Worm (Caenorhabditis elegans) whole organism, young adult: Measurements from ENCODE around the gene ubq-2.

ENCODE experiments used
- B0336.3 ChIP-seq: fragments of 200-800 bp; sonication (Bioruptor generic); IDR thresholded peaks from 2 replicates; pipeline ENCODE4 v1.3.6; 2022; ENCODE audit warnings: missing genetic modification characterization, missing compliant biosample characterization
- F10E7.11 ChIP-seq: sonication (generic microtip); optimal IDR thresholded peaks from 2 replicates; lab custom pipeline; 2017; ENCODE audit warnings: mild to moderate bottlenecking, missing genetic modification characterization, moderate library complexity, missing compliant biosample characterization
- F57A8.1 ChIP-seq: fragments of 200-800 bp; sonication (Bioruptor generic); optimal IDR thresholded peaks from 2 replicates; lab custom pipeline; 2018; ENCODE audit warnings: mild to moderate bottlenecking, missing genetic modification characterization, moderate library complexity, missing compliant biosample characterization
- ama-1 ChIP-seq, 3 experiments: fragments of 150-350 bp in 1 of 3; sonication (generic microtip) in 2 of 3; optimal IDR thresholded peaks; 2 replicates each; lab custom pipeline; 2014 to 2018; ENCODE audit warnings: missing biosample characterization in 2 of 3, missing genetic modification characterization in 2 of 3, missing genetic modification reagents in 2 of 3
- ceh-27 ChIP-seq: fragments of 200-800 bp; sonication (Bioruptor generic); optimal IDR thresholded peaks from 2 replicates; lab custom pipeline; 2018; ENCODE audit warnings: mild to moderate bottlenecking, missing genetic modification characterization, moderate library complexity, missing compliant biosample characterization
- dpff-1 ChIP-seq: sonication (generic microtip); optimal IDR thresholded peaks from 2 replicates; lab custom pipeline; 2017; ENCODE audit warnings: mild to moderate bottlenecking, missing genetic modification characterization, missing compliant biosample characterization
- ets-4 ChIP-seq: fragments of 200-800 bp; sonication (Bioruptor generic); optimal IDR thresholded peaks from 2 replicates; lab custom pipeline; 2018; ENCODE audit warnings: mild to moderate bottlenecking, missing genetic modification characterization, missing compliant biosample characterization
- gei-17 ChIP-seq: fragments of 200-800 bp; sonication (Bioruptor generic); optimal IDR thresholded peaks from 2 replicates; lab custom pipeline; 2018; ENCODE audit warnings: mild to moderate bottlenecking, missing genetic modification characterization, missing compliant biosample characterization
- hlh-12 ChIP-seq: sonication (generic microtip); optimal IDR thresholded peaks from 2 replicates; lab custom pipeline; 2016; ENCODE audit warnings: missing genetic modification characterization, missing compliant biosample characterization
- madf-8 ChIP-seq: fragments of 200-800 bp; sonication (Bioruptor generic); conservative IDR thresholded peaks from 2 replicates; pipeline ENCODE4 v1.3.6; 2022; ENCODE audit warnings: missing genetic modification reagents, missing genetic modification characterization, missing compliant biosample characterization
- sdz-38 ChIP-seq: sonication (generic microtip); optimal IDR thresholded peaks from 2 replicates; lab custom pipeline; 2016; ENCODE audit warnings: missing genotype, missing genetic modification characterization, missing compliant biosample characterization
- snpc-4 ChIP-seq, 5 experiments: fragments of 150-350 bp in 1 of 5; sonication (generic microtip) in 4 of 5; optimal IDR thresholded peaks; 2 replicates each; lab custom pipeline; 2014 to 2018; ENCODE audit warnings: missing genetic modification characterization in 5 of 5, missing biosample characterization in 3 of 5, antibody characterized with exemption in 2 of 5, mild to moderate bottlenecking in 2 of 5, missing compliant biosample characterization in 2 of 5, missing genotype in 2 of 5, moderate library complexity in 2 of 5, missing genetic modification reagents in 1 of 5
- tlf-1 ChIP-seq: fragments of 200-800 bp; sonication (Bioruptor generic); optimal IDR thresholded peaks from 2 replicates; lab custom pipeline; 2018; ENCODE audit warnings: mild to moderate bottlenecking, missing genetic modification characterization, missing compliant biosample characterization
- unc-62 ChIP-seq: fragments of 150-350 bp; optimal IDR thresholded peaks from 2 replicates; lab custom pipeline; 2014; ENCODE audit warnings: missing biosample characterization, missing genetic modification reagents, missing genetic modification characterization

- TF ChIP-seq ceh-27 (GFP tag; lab: Kevin White, UChicago), result no peak
- no peak for TF ChIP-seq snpc-4 (GFP tag; optimal IDR thresholded peaks at IDR 0.05; lab: Kevin White, UChicago)
- TF ChIP-seq snpc-4 (tag; optimal IDR thresholded peaks at IDR 0.05; lab: Kevin White, UChicago), result no peak
- no peak for TF ChIP-seq ama-1 (optimal IDR thresholded peaks at IDR 0.05; lab: Kevin White, UChicago)
- TF ChIP-seq ama-1 (GFP tag; optimal IDR thresholded peaks at IDR 0.05; lab: Kevin White, UChicago), result no peak
- TF ChIP-seq ets-4 (GFP tag; lab: Kevin White, UChicago), result no peak
- TF ChIP-seq gei-17, result no peak
- no peak for TF ChIP-seq hlh-12 (tag; lab: Kevin White, UChicago)
- TF ChIP-seq F10E7.11 (tag; lab: Kevin White, UChicago), result no peak
- no peak for TF ChIP-seq dpff-1 (tag; lab: Kevin White, UChicago)
- TF ChIP-seq unc-62 (GFP tag; lab: Kevin White, UChicago), result no peak
- no peak for TF ChIP-seq tlf-1 (GFP tag; lab: Kevin White, UChicago)
- no peak for TF ChIP-seq F57A8.1 (GFP tag; lab: Kevin White, UChicago)
- TF ChIP-seq sdz-38 (tag; lab: Kevin White, UChicago), result no peak
- TF ChIP-seq B0336.3 (GFP tag; lab: Robert Waterston, UW), result no peak
- no peak for TF ChIP-seq madf-8 (GFP tag; lab: Robert Waterston, UW)
These were observed 2.4 kb upstream of the ubq-2 start, which contains the start of gene ZK1010.4 for ce11 chrIII:12980770-12981169.
